Worm (Caenorhabditis elegans) whole organism, young adult: ENCODE results near the gene mrps-14.

Source experiments
- aptf-2 ChIP-seq: fragments of 200-800 bp; sonication (Bioruptor generic); conservative IDR thresholded peaks from 2 replicates; pipeline ENCODE4 v1.3.6; 2022; ENCODE audit warnings: missing genetic modification reagents, missing genetic modification characterization, missing compliant biosample characterization
- hsf-1 ChIP-seq: fragments of 200-800 bp; sonication (Bioruptor generic); IDR thresholded peaks from 2 replicates; pipeline ENCODE4 v1.3.6; 2022; ENCODE audit warnings: missing genetic modification reagents, missing genetic modification characterization, missing compliant biosample characterization
- lin-35 ChIP-seq, 3 experiments: fragments of 150-350 bp in 2 of 3; sonication (generic microtip) in 1 of 3; optimal IDR thresholded peaks; 2 replicates each; lab custom pipeline; 2014 to 2018; ENCODE audit warnings: missing biosample characterization in 3 of 3, missing genetic modification characterization in 3 of 3, missing genetic modification reagents in 3 of 3
- madf-10 ChIP-seq: sonication (generic microtip); optimal IDR thresholded peaks from 2 replicates; lab custom pipeline; 2016; ENCODE audit warnings: mild to moderate bottlenecking, missing genetic modification characterization, missing compliant biosample characterization

- peak; percentile 80; the same call in 1 of the 2 replicates for TF ChIP-seq hsf-1 (GFP tag; lab: Robert Waterston, UW)
- peak; percentile 94 for TF ChIP-seq aptf-2 (GFP tag; lab: Robert Waterston, UW)
- peak; percentile 87 for TF ChIP-seq madf-10
- TF ChIP-seq lin-35 (GFP tag; optimal IDR thresholded peaks at IDR 0.05; lab: Kevin White, UChicago), result peak in 2 of 3 experiments; percentile 58 to 83
Observed at ce11 chrII:10248355-10249041, 6.2 kb upstream of the mrps-14 start, which contains the start of gene atad-3.
